Worm (Caenorhabditis elegans) whole organism, early embryonic: ENCODE measurements around the gene arrd-10.

Experiments
- B0310.2 ChIP-seq: sonication (generic microtip); optimal IDR thresholded peaks from 2 replicates; lab custom pipeline; 2016; ENCODE audit warnings: mild to moderate bottlenecking, missing genetic modification characterization, missing compliant biosample characterization
- F13C5.2 ChIP-seq: sonication (generic microtip); optimal IDR thresholded peaks from 2 replicates; lab custom pipeline; 2017; ENCODE audit warnings: mild to moderate bottlenecking, missing genetic modification characterization, inconsistent platforms, missing compliant biosample characterization
- aly-1 ChIP-seq: sonication (generic microtip); optimal IDR thresholded peaks from 2 replicates; lab custom pipeline; 2016; ENCODE audit warnings: missing genetic modification characterization, missing compliant biosample characterization
- ama-1 ChIP-seq: fragments of 150-350 bp; optimal IDR thresholded peaks from 2 replicates; lab custom pipeline; 2014
- ceh-13 ChIP-seq: fragments of 200-800 bp; sonication (Bioruptor generic); optimal IDR thresholded peaks from 2 replicates; lab custom pipeline; 2018; ENCODE audit warnings: mild to moderate bottlenecking, missing genetic modification characterization, missing compliant biosample characterization
- flt-1 ChIP-seq: fragments of 200-800 bp; sonication (Bioruptor generic); IDR thresholded peaks from 2 replicates; pipeline ENCODE4 v1.3.6; 2022; ENCODE audit warnings: missing genetic modification characterization, missing compliant biosample characterization
- hmbx-1 ChIP-seq: sonication (generic microtip); optimal IDR thresholded peaks from 2 replicates; lab custom pipeline; 2016; ENCODE audit warnings: mild to moderate bottlenecking, missing genetic modification characterization, missing compliant biosample characterization
- hnd-1 ChIP-seq: sonication (generic microtip); optimal IDR thresholded peaks from 2 replicates; lab custom pipeline; 2016; ENCODE audit warnings: missing genetic modification characterization, missing compliant biosample characterization
- pes-1 ChIP-seq: fragments of 200-800 bp; sonication (Bioruptor generic); IDR thresholded peaks from 2 replicates; pipeline ENCODE4 v1.3.6; 2022; ENCODE audit warnings: missing genetic modification reagents, missing genetic modification characterization, missing compliant biosample characterization
- scrt-1 ChIP-seq: fragments of 200-800 bp; sonication (Bioruptor generic); IDR thresholded peaks from 2 replicates; pipeline ENCODE4 v1.3.6; 2022; ENCODE audit warnings: missing genetic modification characterization, missing compliant biosample characterization
- sea-1 ChIP-seq: fragments of 200-800 bp; sonication (Bioruptor generic); conservative IDR thresholded peaks from 2 replicates; pipeline ENCODE4 v1.3.6; 2022; ENCODE audit warnings: missing genetic modification characterization, missing compliant biosample characterization
- tra-4 ChIP-seq: sonication (generic microtip); optimal IDR thresholded peaks from 2 replicates; lab custom pipeline; 2017; ENCODE audit warnings: missing genetic modification characterization, missing compliant biosample characterization

- TF ChIP-seq B0310.2 (no peak), ama-1 (lab: Kevin White, UChicago) (no peak), aly-1 (tag; lab: Kevin White, UChicago) (no peak), tra-4 (no peak), F13C5.2 (tag; lab: Kevin White, UChicago) (no peak), ceh-13 (no peak), pes-1 (GFP tag; lab: Robert Waterston, UW) (no peak), hmbx-1 (tag; lab: Kevin White, UChicago) (no peak), flt-1 (GFP tag; lab: Robert Waterston, UW) (no peak), hnd-1 (no peak), sea-1 (GFP tag; lab: Robert Waterston, UW) (no peak), scrt-1 (GFP tag; lab: Robert Waterston, UW) (no peak)
Observed at ce11 chrII:12960206-12960605, 20.3 kb downstream of the arrd-10 start.
